Fruit fly (Drosophila melanogaster): ENCODE data around the gene Nubp1.

DNA sequence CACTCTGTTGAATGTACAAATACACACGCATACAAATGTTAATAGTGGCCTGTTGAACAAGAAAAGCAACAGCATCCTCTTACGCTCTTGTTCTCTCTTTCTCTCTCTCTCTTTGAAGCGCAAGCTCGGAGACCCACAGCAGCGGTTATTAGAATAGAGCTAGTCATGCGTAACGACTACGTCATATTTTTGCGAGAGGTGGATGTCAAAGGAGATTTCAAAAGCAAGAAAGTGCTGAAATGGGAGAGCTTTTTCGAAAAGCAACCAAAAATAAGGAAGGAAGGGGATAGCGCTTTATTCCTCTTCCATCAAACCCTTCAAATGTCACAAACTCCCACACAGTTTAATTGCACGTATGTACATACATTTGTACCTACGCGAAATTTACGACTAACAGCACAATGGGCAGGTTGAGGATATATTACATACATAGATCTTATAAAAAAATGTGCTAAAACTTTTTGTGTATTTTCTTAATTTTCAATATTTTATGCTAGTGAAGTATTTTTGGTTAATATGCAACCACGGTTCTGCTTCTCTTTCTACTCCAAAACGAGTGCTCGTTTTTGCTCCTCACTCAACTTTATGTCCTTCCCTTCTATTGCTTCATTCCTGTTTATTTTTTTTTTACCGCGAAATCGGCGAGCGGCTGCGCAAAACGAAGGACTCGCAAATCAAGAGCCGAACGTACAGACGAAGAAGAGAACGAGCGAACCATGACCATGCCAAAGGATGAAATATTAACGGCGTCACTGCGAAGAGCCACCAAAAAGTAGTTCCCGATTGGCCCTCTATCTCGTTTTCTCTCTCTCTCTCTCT, 42.3 kb upstream of the Nubp1 start:
- no peak for TF ChIP-seq CG8478 (optimal IDR thresholded peaks at IDR 0.05)
- no peak for TF ChIP-seq CTCF (optimal IDR thresholded peaks at IDR 0.05)
